Fruit fly (Drosophila melanogaster): Measurements from ENCODE around the gene Atg16.

The Atg16 gene

dm6 chr3R:29868676-29869349 lies 33.9 kb upstream of the Atg16 start, which contains the start of gene Zip99C (continued):
- TF ChIP-seq pzg (GFP tag; optimal IDR thresholded peaks at IDR 0.05) = peak; percentile 93
- no peak for TF ChIP-seq toy (GFP tag; IDR thresholded peaks at IDR 0.05)
- no peak for TF ChIP-seq da (GFP tag; optimal IDR thresholded peaks at IDR 0.05)
- peak; percentile 50 for TF ChIP-seq YL-1 (GFP tag; optimal IDR thresholded peaks at IDR 0.05)
- TF ChIP-seq CG34422 (GFP tag; IDR thresholded peaks at IDR 0.05) = peak; percentile 46; the same call in 1 of the 3 replicates
- peak; percentile 11 for TF ChIP-seq Asciz (GFP tag; optimal IDR thresholded peaks at IDR 0.05)
- TF ChIP-seq pum (GFP tag; optimal IDR thresholded peaks at IDR 0.05) = no peak
- TF ChIP-seq Atf6 (GFP tag; IDR thresholded peaks at IDR 0.05) = 0 out of 2 replicates have a peak, but pooled peaks have one; percentile 11
- peak; percentile 96 for TF ChIP-seq CG16813 (GFP tag; IDR thresholded peaks at IDR 0.05; ENCODE audit: partially characterized antibody)
- peak; percentile 6 for TF ChIP-seq CG18764 (GFP tag; optimal IDR thresholded peaks at IDR 0.05)
- no peak for TF ChIP-seq ttk (GFP tag; IDR thresholded peaks at IDR 0.05)
- peak; percentile 93 for TF ChIP-seq Sry-δ (GFP tag; optimal IDR thresholded peaks at IDR 0.05)
- no peak; the same call in 2 of the 3 replicates for TF ChIP-seq CG11456 (GFP tag; IDR thresholded peaks at IDR 0.05)
- TF ChIP-seq Ptx1 (GFP tag; IDR thresholded peaks at IDR 0.05) = 0 out of 2 replicates have a peak, but pooled peaks have one; percentile 34
- TF ChIP-seq dysf (GFP tag; IDR thresholded peaks at IDR 0.05) = no peak
- TF ChIP-seq Ravus (GFP tag; IDR thresholded peaks at IDR 0.05) = no peak
- peak; percentile 69 for TF ChIP-seq CoRest (tag; optimal IDR thresholded peaks at IDR 0.05)
- no peak for TF ChIP-seq CG32772 (GFP tag; IDR thresholded peaks at IDR 0.05)
- TF ChIP-seq her (GFP tag; optimal IDR thresholded peaks at IDR 0.05) = no peak
- peak; percentile 83 for TF ChIP-seq CG9932 (GFP tag; IDR thresholded peaks at IDR 0.05)
- no peak for TF ChIP-seq CG9215 (GFP tag; IDR thresholded peaks at IDR 0.05)
- TF ChIP-seq CG15011 (GFP tag; optimal IDR thresholded peaks at IDR 0.05) = no peak
- peak; percentile 41 for TF ChIP-seq grau (tag; optimal IDR thresholded peaks at IDR 0.05)
- no peak for TF ChIP-seq TFAM (GFP tag; optimal IDR thresholded peaks at IDR 0.05)
- TF ChIP-seq CG3995 (GFP tag; optimal IDR thresholded peaks at IDR 0.05) = peak; percentile 29
- TF ChIP-seq pros (GFP tag; optimal IDR thresholded peaks at IDR 0.05) = no peak
- no peak for TF ChIP-seq CG12769 (tag; optimal IDR thresholded peaks at IDR 0.05)
- peak; percentile 59; the same call in 1 of the 3 replicates for TF ChIP-seq CG11560 (tag; IDR thresholded peaks at IDR 0.05)
- TF ChIP-seq Adf1 (GFP tag; IDR thresholded peaks at IDR 0.05) = no peak
- peak; percentile 41; the same call in 1 of the 2 replicates for TF ChIP-seq Ada2b (GFP tag; IDR thresholded peaks at IDR 0.05)
- peak; percentile 25 for TF ChIP-seq corto (GFP tag; optimal IDR thresholded peaks at IDR 0.05)
- peak; percentile 55 for TF ChIP-seq Max (GFP tag; optimal IDR thresholded peaks at IDR 0.05)
- no peak for TF ChIP-seq Eip74EF (GFP tag; optimal IDR thresholded peaks at IDR 0.05)
- TF ChIP-seq Aef1 (GFP tag; IDR thresholded peaks at IDR 0.05) = peak; percentile 57
- TF ChIP-seq CG7786 (GFP tag; optimal IDR thresholded peaks at IDR 0.05) = no peak
- TF ChIP-seq CG4820 (GFP tag; optimal IDR thresholded peaks at IDR 0.05) = no peak
- TF ChIP-seq Lhr (GFP tag; optimal IDR thresholded peaks at IDR 0.05) = peak; percentile 85
- peak; percentile 65 for TF ChIP-seq CG12659 (GFP tag; optimal IDR thresholded peaks at IDR 0.05)
- TF ChIP-seq knrl (GFP tag; IDR thresholded peaks at IDR 0.05; ENCODE audit: partially characterized antibody) = peak; percentile 94
- peak; percentile 36 for TF ChIP-seq Ets65A (GFP tag)
- no peak for TF ChIP-seq Nf-YA (GFP tag; IDR thresholded peaks at IDR 0.05)
- TF ChIP-seq hb (GFP tag; IDR thresholded peaks at IDR 0.05; ENCODE audit: partially characterized antibody) = peak; percentile 83
- no peak for TF ChIP-seq CG4617 (GFP tag; optimal IDR thresholded peaks at IDR 0.05; ENCODE audit: borderline replicate concordance)
- TF ChIP-seq caup (GFP tag; optimal IDR thresholded peaks at IDR 0.05; ENCODE audit: severe bottlenecking) = peak; percentile 6
- TF ChIP-seq pan (optimal IDR thresholded peaks at IDR 0.05) = no peak
- no peak for TF ChIP-seq pan (GFP tag; optimal IDR thresholded peaks at IDR 0.05 in 1 of 2, IDR thresholded peaks at IDR 0.05 in 1 of 2)
- TF ChIP-seq CG15696 (tag; optimal IDR thresholded peaks at IDR 0.05) = peak; percentile 53
- TF ChIP-seq CG2129 (GFP tag; IDR thresholded peaks at IDR 0.05; ENCODE audit: partially characterized antibody) = peak; percentile 79; the same call in 1 of the 2 replicates
- peak; percentile 51; the same call in 1 of the 2 replicates for TF ChIP-seq ranshi (GFP tag; IDR thresholded peaks at IDR 0.05)
- TF ChIP-seq CTCF (GFP tag; optimal IDR thresholded peaks at IDR 0.05) = peak; percentile 63

Measured in whole organism, embryonic.